Fruit fly (Drosophila melanogaster): ENCODE measurements around the gene Ibf1.

The Ibf1 gene

dm6 chr3R:9254798-9255197 is 4.0 kb upstream of the Ibf1 start, which contains the start of gene CG16734:
Gene CG16734 (plus strand): TSS chr3R:9255052.
- no peak for TF ChIP-seq CG17801 (GFP tag; optimal IDR thresholded peaks at IDR 0.05; ENCODE audit: partially characterized antibody)

dm6 chr3R:9257616-9258015 is 1.1 kb upstream of the Ibf1 start, which contains the start of gene CG16736:
Gene CG16736 (minus strand): TSS chr3R:9257716.
- TF ChIP-seq CG17801 (GFP tag; optimal IDR thresholded peaks at IDR 0.05; ENCODE audit: partially characterized antibody), result no peak

dm6 chr3R:9260421-9260973 is 1.7 kb downstream of the Ibf1 start, which contains the start of gene ATP6AP2:
Gene ATP6AP2 (plus strand): TSS chr3R:9260638.
- peak; percentile 76 for TF ChIP-seq CG17801 (GFP tag; optimal IDR thresholded peaks at IDR 0.05; ENCODE audit: partially characterized antibody)

- no peak for TF ChIP-seq CG17801 (GFP tag; optimal IDR thresholded peaks at IDR 0.05; ENCODE audit: partially characterized antibody)
Observed at dm6 chr3R:9264042-9264441, 5.3 kb downstream of the Ibf1 start, which contains the start of gene sage. Gene sage (minus strand): TSS chr3R:9264142.

- peak; percentile 41 for TF ChIP-seq CG17801 (GFP tag; optimal IDR thresholded peaks at IDR 0.05; ENCODE audit: partially characterized antibody)
Observed at dm6 chr3R:9266765-9267164, 8.0 kb downstream of the Ibf1 start, which contains the start of the genes TrpRS and Vps16A. Gene TrpRS (minus strand): TSS chr3R:9266904. Gene Vps16A (plus strand): TSS chr3R:9267019.

- TF ChIP-seq CG17801 (GFP tag; optimal IDR thresholded peaks at IDR 0.05; ENCODE audit: partially characterized antibody), result no peak
Observed at dm6 chr3R:9287710-9288109, 28.9 kb downstream of the Ibf1 start.

dm6 chr3R:9297163-9297562 is 38.4 kb downstream of the Ibf1 start:
- no peak for TF ChIP-seq CG17801 (GFP tag; optimal IDR thresholded peaks at IDR 0.05; ENCODE audit: partially characterized antibody)
